Worm (Caenorhabditis elegans) whole organism, L2 larva: Measurements from ENCODE around the gene clec-56.

Experiments used
- Y55F3AM.14 ChIP-seq: fragments of 200-800 bp; sonication (Bioruptor generic); optimal IDR thresholded peaks from 2 replicates; lab custom pipeline; 2018; ENCODE audit warnings: mild to moderate bottlenecking, missing genetic modification characterization, missing compliant biosample characterization
- alr-1 ChIP-seq: fragments of 150-350 bp; optimal IDR thresholded peaks from 2 replicates; lab custom pipeline; 2014; ENCODE audit warnings: missing biosample characterization, missing genetic modification characterization
- ama-1 ChIP-seq: fragments of 150-350 bp; optimal IDR thresholded peaks from 2 replicates; lab custom pipeline; 2018; ENCODE audit warnings: inconsistent platforms
- blmp-1 ChIP-seq: sonication (generic microtip); optimal IDR thresholded peaks from 2 replicates; lab custom pipeline; 2017; ENCODE audit warnings: missing genetic modification characterization, mild to moderate bottlenecking, missing compliant biosample characterization, antibody characterized with exemption, moderate library complexity; ENCODE audit not compliant: insufficient read depth
- ceh-16 ChIP-seq: fragments of 150-350 bp; optimal IDR thresholded peaks from 2 replicates; lab custom pipeline; 2014; ENCODE audit warnings: missing biosample characterization, missing genetic modification characterization
- ceh-82 ChIP-seq: fragments of 150-350 bp; optimal IDR thresholded peaks from 2 replicates; lab custom pipeline; 2014; ENCODE audit warnings: missing biosample characterization, missing genetic modification characterization
- egl-27 ChIP-seq: sonication (generic microtip); optimal IDR thresholded peaks from 3 replicates; lab custom pipeline; 2017; ENCODE audit warnings: missing biosample characterization, missing genetic modification reagents, missing genetic modification characterization
- elt-1 ChIP-seq: fragments of 150-350 bp; optimal IDR thresholded peaks from 2 replicates; lab custom pipeline; 2014; ENCODE audit warnings: missing biosample characterization, missing genetic modification characterization
- fos-1 ChIP-seq: fragments of 150-350 bp; optimal IDR thresholded peaks from 2 replicates; lab custom pipeline; 2014; ENCODE audit warnings: missing biosample characterization, missing genetic modification characterization
- gmeb-1 ChIP-seq: fragments of 150-350 bp; optimal IDR thresholded peaks from 2 replicates; lab custom pipeline; 2014; ENCODE audit warnings: missing biosample characterization, missing genetic modification characterization
- lin-11 ChIP-seq: fragments of 150-350 bp; sonication (generic microtip); optimal IDR thresholded peaks from 2 replicates; lab custom pipeline; 2014; ENCODE audit warnings: missing biosample characterization, missing genetic modification characterization, inconsistent platforms, mixed read lengths
- lin-39 ChIP-seq: fragments of 150-350 bp; optimal IDR thresholded peaks from 2 replicates; lab custom pipeline; 2014; ENCODE audit warnings: missing biosample characterization, missing genetic modification reagents, missing genetic modification characterization
- mab-5 ChIP-seq: fragments of 150-350 bp; optimal IDR thresholded peaks from 2 replicates; lab custom pipeline; 2014; ENCODE audit warnings: missing biosample characterization, missing genetic modification characterization
- mbf-1 ChIP-seq: sonication (generic microtip); optimal IDR thresholded peaks from 2 replicates; lab custom pipeline; 2017; ENCODE audit warnings: missing biosample characterization, missing genetic modification characterization
- nhr-10 ChIP-seq: sonication (generic microtip); optimal IDR thresholded peaks from 2 replicates; lab custom pipeline; 2017; ENCODE audit warnings: missing biosample characterization, missing genetic modification characterization
- nhr-11 ChIP-seq: fragments of 150-350 bp; optimal IDR thresholded peaks from 2 replicates; lab custom pipeline; 2014; ENCODE audit warnings: missing biosample characterization, missing genetic modification characterization
- nhr-25 ChIP-seq: fragments of 150-350 bp; sonication (generic microtip); optimal IDR thresholded peaks from 3 replicates; lab custom pipeline; 2014; ENCODE audit warnings: missing biosample characterization, missing genetic modification characterization
- nhr-6 ChIP-seq: fragments of 150-350 bp; optimal IDR thresholded peaks from 2 replicates; lab custom pipeline; 2014; ENCODE audit warnings: missing biosample characterization, missing genetic modification characterization
- nhr-77 ChIP-seq: fragments of 150-350 bp; optimal IDR thresholded peaks from 2 replicates; lab custom pipeline; 2014; ENCODE audit warnings: missing biosample characterization, missing genetic modification characterization
- peb-1 ChIP-seq: fragments of 150-350 bp; optimal IDR thresholded peaks from 2 replicates; lab custom pipeline; 2014; ENCODE audit warnings: missing biosample characterization, missing genetic modification characterization
- sem-4 ChIP-seq: fragments of 150-350 bp; optimal IDR thresholded peaks from 2 replicates; lab custom pipeline; 2014; ENCODE audit warnings: missing biosample characterization, missing genetic modification reagents, missing genetic modification characterization
- skn-1 ChIP-seq: sonication (generic microtip); optimal IDR thresholded peaks from 2 replicates; lab custom pipeline; 2017; ENCODE audit warnings: missing biosample characterization, missing genetic modification characterization
- sma-3 ChIP-seq: sonication (generic microtip); optimal IDR thresholded peaks from 2 replicates; lab custom pipeline; 2016; ENCODE audit warnings: missing genetic modification reagents, missing genetic modification characterization, missing compliant biosample characterization
- sma-9 ChIP-seq, 2 experiments: fragments of 150-350 bp in 1 of 2; sonication (generic microtip) in 1 of 2; optimal IDR thresholded peaks; 2 replicates each; lab custom pipeline; 2014 to 2016; ENCODE audit warnings: missing genetic modification characterization in 2 of 2, mild to moderate bottlenecking in 1 of 2, missing biosample characterization in 1 of 2, missing compliant biosample characterization in 1 of 2, missing genetic modification reagents in 1 of 2, moderate library complexity in 1 of 2
- snpc-4 ChIP-seq: fragments of 150-350 bp; optimal IDR thresholded peaks from 2 replicates; lab custom pipeline; 2014; ENCODE audit warnings: missing biosample characterization, missing genetic modification characterization
- unc-55 ChIP-seq: fragments of 150-350 bp; sonication (generic microtip); optimal IDR thresholded peaks from 3 replicates; lab custom pipeline; 2014; ENCODE audit warnings: missing biosample characterization, missing genetic modification reagents, missing genetic modification characterization
- unc-62 ChIP-seq: fragments of 150-350 bp; optimal IDR thresholded peaks from 2 replicates; lab custom pipeline; 2014; ENCODE audit warnings: missing biosample characterization, missing genetic modification reagents, missing genetic modification characterization
- zag-1 ChIP-seq: fragments of 150-350 bp; optimal IDR thresholded peaks from 2 replicates; lab custom pipeline; 2014; ENCODE audit warnings: missing biosample characterization, missing genetic modification characterization
- ztf-4 ChIP-seq: fragments of 150-350 bp; optimal IDR thresholded peaks from 2 replicates; lab custom pipeline; 2014; ENCODE audit warnings: missing biosample characterization, missing genetic modification characterization

The clec-56 gene

DNA sequence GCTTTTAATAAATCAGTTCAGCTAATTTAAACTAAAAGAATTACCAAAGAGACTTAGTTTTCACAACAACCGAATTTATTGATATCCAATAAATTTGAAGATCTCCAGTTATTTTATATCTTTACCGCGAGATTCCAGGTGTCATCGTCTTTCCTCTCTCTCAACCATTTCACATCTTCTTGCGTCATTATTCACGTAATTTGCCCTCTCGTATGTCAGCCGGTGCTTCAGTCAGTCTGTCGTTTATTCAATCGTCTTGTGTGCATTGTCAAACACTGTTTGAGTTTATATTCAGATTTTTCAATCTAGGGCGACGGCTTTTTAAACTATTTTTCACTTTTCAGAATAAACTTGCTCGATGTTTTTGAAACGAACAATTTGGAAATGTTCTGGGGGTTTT is 36.8 kb upstream of the clec-56 start:
- TF ChIP-seq unc-62 (no peak), ceh-82 (tag; lab: Kevin White, UChicago) (no peak), mab-5 (tag; lab: Kevin White, UChicago) (no peak), unc-55 (GFP tag; lab: Kevin White, UChicago) (no peak), Y55F3AM.14 (GFP tag; lab: Kevin White, UChicago) (no peak), nhr-77 (tag; lab: Kevin White, UChicago) (no peak)

DNA sequence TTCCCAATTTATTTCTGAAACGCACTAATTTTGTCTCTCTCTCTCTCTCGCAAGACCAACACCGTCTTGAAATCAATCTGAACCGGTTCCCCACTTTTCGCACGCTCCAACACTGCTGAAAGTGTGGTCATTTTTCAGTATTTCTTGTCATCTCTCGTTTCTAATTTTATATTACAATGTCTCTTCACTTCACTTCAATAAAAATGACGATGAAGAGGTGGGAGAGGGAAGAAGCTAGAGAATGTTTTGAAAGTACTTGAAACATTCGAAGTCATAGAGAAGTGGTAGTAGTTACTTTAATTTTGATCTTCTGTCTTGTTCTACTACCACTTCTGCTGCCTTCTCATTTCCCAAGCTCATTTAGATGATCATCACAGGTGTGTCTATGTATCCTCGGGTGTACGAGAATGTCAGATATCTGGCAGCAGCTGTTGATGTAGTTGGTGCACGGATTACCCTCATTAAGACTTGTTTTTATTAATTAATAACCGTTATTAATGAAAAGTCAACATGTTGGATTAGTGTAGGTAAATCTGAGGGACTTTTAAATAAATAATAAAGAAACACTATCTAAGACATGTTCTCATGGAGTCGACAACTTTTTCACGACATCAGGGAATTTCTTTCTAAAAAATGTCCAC is 36.0 kb upstream of the clec-56 start:
- TF ChIP-seq ceh-82 (tag; lab: Kevin White, UChicago) (no peak), blmp-1 (tag; lab: Kevin White, UChicago) (no peak), peb-1 (tag; lab: Kevin White, UChicago) (no peak), nhr-25 (tag; lab: Kevin White, UChicago) (no peak), sma-3 (GFP tag; lab: Kevin White, UChicago) (no peak), snpc-4 (tag; lab: Kevin White, UChicago) (no peak), zag-1 (tag; lab: Kevin White, UChicago) (no peak)

DNA sequence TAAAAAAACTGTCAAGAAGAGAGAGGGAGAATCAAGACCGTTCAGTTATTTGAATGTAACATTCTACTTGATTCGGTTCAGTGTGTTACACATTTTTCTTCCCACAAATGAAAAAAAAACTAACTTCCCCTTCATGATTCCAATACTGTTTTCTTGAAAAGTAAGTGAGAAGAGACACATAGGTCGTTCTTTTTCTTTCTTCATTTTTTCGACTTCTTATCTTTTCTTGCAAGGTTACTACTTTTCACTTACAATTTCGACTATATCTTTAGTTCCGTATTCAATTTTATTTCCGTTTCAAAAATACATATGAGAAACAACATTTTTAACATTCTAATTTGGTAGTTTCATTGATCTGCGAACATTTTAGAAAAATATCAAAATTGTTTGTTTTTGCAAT is 35.0 kb upstream of the clec-56 start:
- TF ChIP-seq zag-1 (tag; lab: Kevin White, UChicago) (no peak), Y55F3AM.14 (GFP tag; lab: Kevin White, UChicago) (no peak), sem-4 (no peak), sma-3 (GFP tag; lab: Kevin White, UChicago) (no peak), ceh-82 (tag; lab: Kevin White, UChicago) (no peak), alr-1 (tag; lab: Kevin White, UChicago) (no peak), egl-27 (no peak)
- TF ChIP-seq, all 48 proteins: peak for 0

ce11 chrV:14440841-14441240 is 33.4 kb upstream of the clec-56 start, which contains the start of gene F23B12.4:
Gene F23B12.4 (plus strand): TSS chrV:14441141.
- TF ChIP-seq fos-1 (tag; lab: Kevin White, UChicago) (no peak), mbf-1 (tag; lab: Kevin White, UChicago) (no peak), nhr-10 (tag; lab: Kevin White, UChicago) (no peak), nhr-25 (tag; lab: Kevin White, UChicago) (no peak), skn-1 (no peak), mab-5 (tag; lab: Kevin White, UChicago) (no peak), elt-1 (tag; lab: Kevin White, UChicago) (no peak), blmp-1 (tag; lab: Kevin White, UChicago) (no peak), lin-11 (tag; lab: Kevin White, UChicago) (no peak), nhr-11 (tag; lab: Kevin White, UChicago) (no peak), Y55F3AM.14 (GFP tag; lab: Kevin White, UChicago) (no peak), unc-62 (no peak), nhr-6 (tag; lab: Kevin White, UChicago) (no peak), lin-39 (tag; lab: Kevin White, UChicago) (no peak), ama-1 (lab: Kevin White, UChicago) (no peak), sma-9 (GFP tag; optimal IDR thresholded peaks at IDR 0.05; lab: Kevin White, UChicago) (no peak), sma-9 (tag; optimal IDR thresholded peaks at IDR 0.05; lab: Kevin White, UChicago) (no peak), ceh-16 (tag; lab: Kevin White, UChicago) (no peak), nhr-77 (tag; lab: Kevin White, UChicago) (no peak)

- no peak for TF ChIP-seq peb-1 (tag; lab: Kevin White, UChicago)
- no peak for TF ChIP-seq nhr-25 (tag; lab: Kevin White, UChicago)
- TF ChIP-seq lin-39 (tag; lab: Kevin White, UChicago), result no peak
- TF ChIP-seq ztf-4 (tag; lab: Kevin White, UChicago), result no peak
- TF ChIP-seq sma-9 (GFP tag; optimal IDR thresholded peaks at IDR 0.05; lab: Kevin White, UChicago), result no peak
- TF ChIP-seq sma-9 (tag; optimal IDR thresholded peaks at IDR 0.05; lab: Kevin White, UChicago), result no peak
- TF ChIP-seq fos-1 (tag; lab: Kevin White, UChicago), result no peak
- no peak for TF ChIP-seq gmeb-1 (tag; lab: Kevin White, UChicago)
These were observed 27.7 kb upstream of the clec-56 start for ce11 chrV:14446453-14446852.
